Worm (Caenorhabditis elegans): ENCODE measurements around the gene suox-1.

DNA sequence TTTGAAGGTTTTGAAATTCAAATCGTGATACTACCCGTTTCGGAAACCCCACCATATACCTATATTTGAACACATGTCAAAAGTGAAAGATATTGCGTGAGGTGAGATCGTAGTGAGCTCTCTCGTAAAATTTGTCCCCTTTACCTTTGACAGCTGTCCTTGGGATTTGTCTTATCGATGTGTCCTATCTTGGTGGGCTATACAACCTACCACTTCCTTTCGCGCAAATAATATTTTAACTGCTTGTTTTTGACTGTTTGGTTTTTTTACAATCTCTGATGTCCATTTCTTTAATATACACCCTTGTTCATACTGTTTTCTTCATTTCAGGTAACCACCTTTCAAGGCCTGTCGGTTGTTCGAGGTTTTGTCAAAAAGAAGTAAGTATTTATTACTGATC is 12.3 kb downstream of the suox-1 start, which contains the start of gene eat-20:
- TF ChIP-seq tbx-11 (GFP tag; IDR thresholded peaks at IDR 0.05) (no peak), flt-1 (GFP tag; IDR thresholded peaks at IDR 0.05) (no peak), tra-4 (tag; optimal IDR thresholded peaks at IDR 0.05) (no peak), ama-1 (optimal IDR thresholded peaks at IDR 0.05) (no peak)
